Fruit fly (Drosophila melanogaster) whole organism, embryonic: ENCODE measurements around the gene Ir93a.

Source experiments
- Ada2b ChIP-seq: fragments of 200-800 bp; sonication (Bioruptor generic); IDR thresholded peaks from 2 replicates; pipeline ENCODE4 v1.3.6; 2022; ENCODE audit warnings: missing biosample characterization, missing genetic modification characterization
- Antp ChIP-seq: fragments of 200-800 bp; sonication (Bioruptor generic); optimal IDR thresholded peaks from 3 replicates; lab custom pipeline; 2016; ENCODE audit warnings: missing biosample characterization, missing genetic modification characterization
- Bgb ChIP-seq: fragments of 200-800 bp; sonication (Bioruptor generic); IDR thresholded peaks from 2 replicates; pipeline ENCODE4 v1.3.6; 2022; ENCODE audit warnings: missing biosample characterization, missing genetic modification characterization; ENCODE audit not compliant: partially characterized antibody
- CG10321 ChIP-seq: fragments of 200-800 bp; sonication (Bioruptor generic); IDR thresholded peaks from 2 replicates; pipeline ENCODE4 v1.3.6; 2022; ENCODE audit warnings: missing biosample characterization, missing genetic modification characterization
- CG10979 ChIP-seq: fragments of 200-800 bp; sonication (Bioruptor generic); optimal IDR thresholded peaks from 2 replicates; lab custom pipeline; 2018; ENCODE audit warnings: missing biosample characterization, mild to moderate bottlenecking, missing genetic modification characterization, moderate library complexity
- CG11398 ChIP-seq: fragments of 200-800 bp; sonication (Bioruptor generic); optimal IDR thresholded peaks from 2 replicates; lab custom pipeline; 2016; ENCODE audit warnings: missing biosample characterization, missing genetic modification characterization
- CG11560 ChIP-seq: fragments of 200-800 bp; sonication (Bioruptor generic); IDR thresholded peaks from 3 replicates; pipeline ENCODE4 v1.3.6; 2022; ENCODE audit warnings: missing biosample characterization, missing genetic modification characterization
- CG11696 ChIP-seq: fragments of 200-800 bp; sonication (Bioruptor generic); IDR thresholded peaks from 2 replicates; pipeline ENCODE4 v1.3.6; 2022; ENCODE audit warnings: missing biosample characterization, missing genetic modification characterization
- CG13424 ChIP-seq: fragments of 200-800 bp; sonication (Bioruptor generic); optimal IDR thresholded peaks from 2 replicates; lab custom pipeline; 2019; ENCODE audit warnings: missing biosample characterization, mild to moderate bottlenecking, missing genetic modification characterization, moderate library complexity
- CG1603 ChIP-seq: fragments of 200-800 bp; sonication (Bioruptor generic); optimal IDR thresholded peaks from 2 replicates; lab custom pipeline; 2019; ENCODE audit warnings: missing biosample characterization, mild to moderate bottlenecking, missing genetic modification characterization, moderate library complexity
- CG34422 ChIP-seq: fragments of 200-800 bp; sonication (Bioruptor generic); IDR thresholded peaks from 3 replicates; pipeline ENCODE4 v1.3.6; 2022; ENCODE audit warnings: missing biosample characterization, missing genetic modification characterization
- CG3726 ChIP-seq: fragments of 200-800 bp; sonication (Bioruptor generic); IDR thresholded peaks from 3 replicates; pipeline ENCODE4, ENCODE4 v1.3.6; 2022; ENCODE audit warnings: missing biosample characterization, missing genetic modification characterization
- CG3995 ChIP-seq: fragments of 200-800 bp; sonication (Bioruptor generic); optimal IDR thresholded peaks from 3 replicates; lab custom pipeline; 2016; ENCODE audit warnings: missing biosample characterization, missing genetic modification characterization
- CG4282 ChIP-seq: fragments of 200-800 bp; sonication (Bioruptor generic); optimal IDR thresholded peaks from 2 replicates; lab custom pipeline; 2016; ENCODE audit warnings: missing biosample characterization, missing genetic modification characterization
- CG6683 ChIP-seq: fragments of 200-800 bp; sonication (Bioruptor generic); optimal IDR thresholded peaks from 2 replicates; lab custom pipeline; 2017; ENCODE audit warnings: missing biosample characterization, mild to moderate bottlenecking, missing genetic modification characterization, missing genetic modification reagents
- CG7271 ChIP-seq: fragments of 200-800 bp; sonication (Bioruptor generic); optimal IDR thresholded peaks from 2 replicates; lab custom pipeline; 2018; ENCODE audit warnings: missing biosample characterization, mild to moderate bottlenecking, missing genetic modification characterization, moderate library complexity
- CG8478 ChIP-seq: fragments of >200 bp; optimal IDR thresholded peaks from 2 replicates; lab custom pipeline; 2018
- CG9876 ChIP-seq: fragments of 200-800 bp; sonication (Bioruptor generic); optimal IDR thresholded peaks from 2 replicates; lab custom pipeline; 2016; ENCODE audit warnings: missing biosample characterization, missing genetic modification characterization
- CrebB ChIP-seq: fragments of 200-800 bp; sonication (Bioruptor generic); optimal IDR thresholded peaks from 3 replicates; lab custom pipeline; 2018; ENCODE audit warnings: missing biosample characterization, mild to moderate bottlenecking, missing genetic modification characterization
- Elba2 ChIP-seq: fragments of 200-800 bp; sonication (Bioruptor generic); optimal IDR thresholded peaks from 3 replicates; lab custom pipeline; 2016; ENCODE audit warnings: missing biosample characterization, missing genetic modification characterization
- GATAe ChIP-seq: fragments of 200-800 bp; sonication (Bioruptor generic); conservative IDR thresholded peaks from 2 replicates; pipeline ENCODE4 v1.3.6; 2022; ENCODE audit warnings: missing biosample characterization, missing genetic modification characterization
- Gsc ChIP-seq: fragments of 200-800 bp; sonication (Bioruptor generic); IDR thresholded peaks from 2 replicates; pipeline ENCODE4 v1.3.6; 2022; ENCODE audit warnings: missing biosample characterization, missing genetic modification characterization
- HmgD ChIP-seq: fragments of 200-800 bp; sonication (Bioruptor generic); optimal IDR thresholded peaks from 3 replicates; lab custom pipeline; 2016; ENCODE audit warnings: missing biosample characterization, missing genetic modification characterization
- Max ChIP-seq: fragments of 200-800 bp; sonication (Bioruptor generic); optimal IDR thresholded peaks from 2 replicates; lab custom pipeline; 2016; ENCODE audit warnings: missing biosample characterization, mild to moderate bottlenecking, missing genetic modification characterization
- NC2α ChIP-seq: fragments of 200-800 bp; sonication (Bioruptor generic); optimal IDR thresholded peaks from 2 replicates; lab custom pipeline; 2016; ENCODE audit warnings: missing biosample characterization, missing genetic modification characterization
- NC2β ChIP-seq: fragments of 200-800 bp; sonication (Bioruptor generic); optimal IDR thresholded peaks from 2 replicates; lab custom pipeline; 2016; ENCODE audit warnings: missing biosample characterization, missing genetic modification characterization
- NK7.1 ChIP-seq: fragments of 200-800 bp; sonication (Bioruptor generic); optimal IDR thresholded peaks from 3 replicates; lab custom pipeline; 2016; ENCODE audit warnings: missing biosample characterization, missing genetic modification characterization
- Ssrp ChIP-seq: fragments of 200-800 bp; sonication (Bioruptor generic); optimal IDR thresholded peaks from 2 replicates; lab custom pipeline; 2018; ENCODE audit warnings: missing biosample characterization, mild to moderate bottlenecking, missing genetic modification characterization, moderate library complexity
- ac ChIP-seq: fragments of 200-800 bp; sonication (Bioruptor generic); optimal IDR thresholded peaks from 3 replicates; lab custom pipeline; 2017; ENCODE audit warnings: missing biosample characterization, mild to moderate bottlenecking, missing genetic modification characterization
- ash1 ChIP-seq: fragments of 200-800 bp; sonication (Bioruptor generic); optimal IDR thresholded peaks from 2 replicates; lab custom pipeline; 2018; ENCODE audit warnings: missing biosample characterization, mild to moderate bottlenecking, missing genetic modification characterization
- bbx ChIP-seq: fragments of 200-800 bp; sonication (Bioruptor generic); IDR thresholded peaks from 2 replicates; pipeline ENCODE4 v1.3.6; 2022; ENCODE audit warnings: missing biosample characterization, missing genetic modification characterization; ENCODE audit not compliant: partially characterized antibody
- crc ChIP-seq: fragments of 200-800 bp; sonication (Bioruptor generic); optimal IDR thresholded peaks from 2 replicates; lab custom pipeline; 2016; ENCODE audit warnings: missing biosample characterization, missing genetic modification characterization
- dan ChIP-seq: fragments of 200-800 bp; sonication (Bioruptor generic); IDR thresholded peaks from 2 replicates; pipeline ENCODE4 v1.3.6; 2022; ENCODE audit warnings: missing biosample characterization, missing genetic modification characterization
- dmrt99B ChIP-seq: fragments of 200-800 bp; sonication (Bioruptor generic); optimal IDR thresholded peaks from 2 replicates; lab custom pipeline; 2018; ENCODE audit warnings: missing biosample characterization, mild to moderate bottlenecking, missing genetic modification characterization, moderate library complexity
- fd96Cb ChIP-seq: fragments of 200-800 bp; sonication (Bioruptor generic); optimal IDR thresholded peaks from 2 replicates; lab custom pipeline; 2018; ENCODE audit warnings: missing biosample characterization, mild to moderate bottlenecking, missing genetic modification characterization, moderate library complexity
- ftz-f1 ChIP-seq: fragments of 200-800 bp; sonication (Bioruptor generic); optimal IDR thresholded peaks from 2 replicates; lab custom pipeline; 2016; ENCODE audit warnings: missing biosample characterization, missing genetic modification characterization
- hth ChIP-seq: fragments of >200 bp; optimal IDR thresholded peaks from 2 replicates; lab custom pipeline; 2017; ENCODE audit warnings: inconsistent platforms
- knrl ChIP-seq: fragments of 200-800 bp; sonication (Bioruptor generic); IDR thresholded peaks from 3 replicates; pipeline ENCODE4 v1.3.6; 2022; ENCODE audit warnings: missing biosample characterization, missing genetic modification characterization; ENCODE audit not compliant: partially characterized antibody
- lola ChIP-seq, 3 experiments: fragments of >200 bp in 2 of 3; fragments of 200-800 bp in 1 of 3; sonication (Bioruptor generic) in 1 of 3; optimal IDR thresholded peaks; 2 replicates each; lab custom pipeline; 2017 to 2019; ENCODE audit warnings: missing biosample characterization in 3 of 3, missing genetic modification characterization in 3 of 3, mild to moderate bottlenecking in 1 of 3, moderate library complexity in 1 of 3
- pnt ChIP-seq: fragments of 200-800 bp; sonication (Bioruptor generic); optimal IDR thresholded peaks from 3 replicates; lab custom pipeline; 2016; ENCODE audit warnings: missing biosample characterization, missing genetic modification characterization
- pzg ChIP-seq: fragments of 200-800 bp; sonication (Bioruptor generic); optimal IDR thresholded peaks from 3 replicates; lab custom pipeline; 2018; ENCODE audit warnings: missing biosample characterization, mild to moderate bottlenecking, missing genetic modification characterization, moderate library complexity
- sens ChIP-seq: fragments of 200-800 bp; sonication (Bioruptor generic); peaks from one replicate; lab custom pipeline; 2016; ENCODE audit warnings: missing biosample characterization, missing genetic modification characterization
- slp2 ChIP-seq: fragments of 200-800 bp; sonication (Bioruptor generic); optimal IDR thresholded peaks from 2 replicates; lab custom pipeline; 2016; ENCODE audit warnings: missing biosample characterization, missing genetic modification characterization
- stwl ChIP-seq: fragments of 200-800 bp; sonication (Bioruptor generic); optimal IDR thresholded peaks from 3 replicates; lab custom pipeline; 2018; ENCODE audit warnings: missing biosample characterization, mild to moderate bottlenecking, missing genetic modification characterization, moderate library complexity
- tgo ChIP-seq: fragments of 200-800 bp; sonication (Bioruptor generic); IDR thresholded peaks from 3 replicates; pipeline ENCODE4 v1.3.6; 2022; ENCODE audit warnings: missing biosample characterization, missing genetic modification characterization
- ttk ChIP-seq: fragments of 200-800 bp; sonication (Bioruptor generic); IDR thresholded peaks from 2 replicates; pipeline ENCODE4 v2.1.2; 2022; ENCODE audit warnings: missing biosample characterization, missing genetic modification characterization
- vfl ChIP-seq: fragments of 200-800 bp; sonication (Bioruptor generic); optimal IDR thresholded peaks from 2 replicates; lab custom pipeline; 2016; ENCODE audit warnings: missing biosample characterization, missing genetic modification characterization
- vnd ChIP-seq: fragments of 200-800 bp; sonication (Bioruptor generic); IDR thresholded peaks from 3 replicates; pipeline ENCODE4 v1.3.6; 2022; ENCODE audit warnings: missing biosample characterization, missing genetic modification characterization; ENCODE audit not compliant: partially characterized antibody
- zf30C ChIP-seq: fragments of 200-800 bp; sonication (Bioruptor generic); optimal IDR thresholded peaks from 3 replicates; lab custom pipeline; 2018; ENCODE audit warnings: missing biosample characterization, mild to moderate bottlenecking, missing genetic modification characterization
- zfh1 ChIP-seq: fragments of 200-800 bp; sonication (Bioruptor generic); IDR thresholded peaks from 3 replicates; pipeline ENCODE4 v1.3.6; 2022; ENCODE audit warnings: missing biosample characterization, missing genetic modification characterization

Ir93a gene

dm6 chr3R:20821815-20822375, 37.9 kb downstream of the Ir93a start, which contains the start of the genes CG17271 and RpS20 (continued):
- TF ChIP-seq Antp (GFP tag; lab: Kevin White, UChicago) (peak; percentile 97), ac (GFP tag; lab: Kevin White, UChicago) (peak; percentile 58), bbx (GFP tag; lab: Robert Waterston, UW) (0 out of 2 replicates have a peak, but pooled peaks have one; percentile 18), crc (GFP tag; lab: Kevin White, UChicago) (peak; percentile 94), pnt (peak; percentile 94), ftz-f1 (GFP tag; lab: Kevin White, UChicago) (peak; percentile 78), CG11560 (tag; lab: Robert Waterston, UW) (peak; percentile 78), NC2β (GFP tag; lab: Kevin White, UChicago) (peak; percentile 96), Ada2b (GFP tag; lab: Robert Waterston, UW) (peak; percentile 83), CG1603 (tag; lab: Kevin White, UChicago) (peak; percentile 91), Ssrp (tag; lab: Kevin White, UChicago) (peak; percentile 83), sens (GFP tag; lab: Kevin White, UChicago) (peak; percentile 99), zf30C (GFP tag; lab: Kevin White, UChicago) (no peak), CG4282 (GFP tag; lab: Kevin White, UChicago) (peak; percentile 93), ttk (GFP tag; lab: Robert Waterston, UW) (peak; percentile 89), pzg (GFP tag; lab: Kevin White, UChicago) (peak; percentile 97), vfl (GFP tag; lab: Kevin White, UChicago) (peak; percentile 91), vnd (GFP tag; lab: Robert Waterston, UW) (no peak), ash1 (GFP tag; lab: Kevin White, UChicago) (peak; percentile 39), CG10979 (tag; lab: Kevin White, UChicago) (peak; percentile 86), CG11398 (peak; percentile 92), fd96Cb (tag; lab: Kevin White, UChicago) (peak; percentile 76), CG7271 (peak; percentile 59), dmrt99B (peak; percentile 81), CG13424 (tag; lab: Kevin White, UChicago) (peak; percentile 94), GATAe (GFP tag; lab: Robert Waterston, UW) (peak; percentile 73), zfh1 (GFP tag; lab: Robert Waterston, UW) (peak; percentile 91), slp2 (GFP tag; lab: Kevin White, UChicago) (peak; percentile 89), lola (GFP tag; optimal IDR thresholded peaks at IDR 0.05; lab: Kevin White, UChicago) (peak in 1 of 3 experiments; percentile 89), tgo (peak; percentile 87), CG3995 (GFP tag; lab: Kevin White, UChicago) (peak; percentile 64), CG9876 (GFP tag; lab: Kevin White, UChicago) (peak; percentile 95), knrl (GFP tag; lab: Robert Waterston, UW) (peak; percentile 58; the same call in 1 of the 3 replicates), Bgb (GFP tag; lab: Robert Waterston, UW) (peak; percentile 48; the same call in 1 of the 2 replicates), Gsc (GFP tag; lab: Robert Waterston, UW) (no peak), stwl (tag; lab: Kevin White, UChicago) (peak; percentile 68), CG34422 (peak; percentile 89), dan (GFP tag; lab: Robert Waterston, UW) (no peak; the same call in 1 of the 2 replicates), hth (lab: Kevin White, UChicago) (no peak), CG10321 (peak; percentile 42; the same call in 1 of the 2 replicates), NC2α (GFP tag; lab: Kevin White, UChicago) (peak; percentile 91), NK7.1 (GFP tag; lab: Kevin White, UChicago) (peak; percentile 88), CG6683 (peak; percentile 76), Max (GFP tag; lab: Kevin White, UChicago) (peak; percentile 89), CG11696 (GFP tag; lab: Robert Waterston, UW) (peak; percentile 67; the same call in 1 of the 2 replicates), CG8478 (no peak), HmgD (GFP tag; lab: Kevin White, UChicago) (peak; percentile 96), CrebB (tag; lab: Kevin White, UChicago) (peak; percentile 68), CG3726 (GFP tag; lab: Robert Waterston, UW) (peak; percentile 87), Elba2 (peak; percentile 35)
